Fruit fly (Drosophila melanogaster) whole organism, embryonic: ENCODE results near the gene CG16813.

Source experiments
- ATbp ChIP-seq: fragments of 200-800 bp; sonication (Bioruptor generic); optimal IDR thresholded peaks from 2 replicates; lab custom pipeline; 2017; ENCODE audit warnings: missing biosample characterization, mild to moderate bottlenecking, missing genetic modification characterization, missing genetic modification reagents
- Ada2b ChIP-seq: fragments of 200-800 bp; sonication (Bioruptor generic); IDR thresholded peaks from 2 replicates; pipeline ENCODE4 v1.3.6; 2022; ENCODE audit warnings: missing biosample characterization, missing genetic modification characterization
- CG10267 ChIP-seq: fragments of 200-800 bp; sonication (Bioruptor generic); optimal IDR thresholded peaks from 2 replicates; lab custom pipeline; 2018; ENCODE audit warnings: missing biosample characterization, mild to moderate bottlenecking, missing genetic modification characterization, moderate library complexity
- CG11398 ChIP-seq: fragments of 200-800 bp; sonication (Bioruptor generic); optimal IDR thresholded peaks from 2 replicates; lab custom pipeline; 2016; ENCODE audit warnings: missing biosample characterization, missing genetic modification characterization
- CG11723 ChIP-seq: fragments of 200-800 bp; sonication (Bioruptor generic); optimal IDR thresholded peaks from 2 replicates; lab custom pipeline; 2017; ENCODE audit warnings: missing biosample characterization, mild to moderate bottlenecking, missing genetic modification characterization
- CG12071 ChIP-seq: fragments of 200-800 bp; sonication (Bioruptor generic); optimal IDR thresholded peaks from 3 replicates; lab custom pipeline; 2018; ENCODE audit warnings: missing biosample characterization, mild to moderate bottlenecking, missing genetic modification characterization
- CG17186 ChIP-seq: fragments of 200-800 bp; sonication (Bioruptor generic); optimal IDR thresholded peaks from 3 replicates; lab custom pipeline; 2017; ENCODE audit warnings: missing biosample characterization, missing genetic modification reagents, missing genetic modification characterization
- CG17612 ChIP-seq: fragments of 200-800 bp; sonication (Bioruptor generic); IDR thresholded peaks from 2 replicates; pipeline ENCODE4 v1.3.6; 2022; ENCODE audit warnings: missing biosample characterization, missing genetic modification characterization
- CG18599 ChIP-seq: fragments of 200-800 bp; sonication (Bioruptor generic); optimal IDR thresholded peaks from 3 replicates; lab custom pipeline; 2017; ENCODE audit warnings: missing biosample characterization, missing genetic modification characterization, mild to moderate bottlenecking, moderate library complexity, missing genetic modification reagents
- CG18764 ChIP-seq: fragments of 200-800 bp; sonication (Bioruptor generic); optimal IDR thresholded peaks from 3 replicates; lab custom pipeline; 2016; ENCODE audit warnings: missing biosample characterization, missing genetic modification characterization
- CG3995 ChIP-seq: fragments of 200-800 bp; sonication (Bioruptor generic); optimal IDR thresholded peaks from 3 replicates; lab custom pipeline; 2016; ENCODE audit warnings: missing biosample characterization, missing genetic modification characterization
- CG4617 ChIP-seq: fragments of 200-800 bp; sonication (Bioruptor generic); optimal IDR thresholded peaks from 3 replicates; lab custom pipeline; 2016; ENCODE audit warnings: missing biosample characterization, missing genetic modification characterization, borderline replicate concordance
- CG6254 ChIP-seq: fragments of 200-800 bp; sonication (Bioruptor generic); optimal IDR thresholded peaks from 3 replicates; lab custom pipeline; 2017; ENCODE audit warnings: mild to moderate bottlenecking, missing biosample characterization, missing genetic modification reagents, missing genetic modification characterization
- CG8281 ChIP-seq: fragments of 200-800 bp; sonication (Bioruptor generic); optimal IDR thresholded peaks from 2 replicates; lab custom pipeline; 2018; ENCODE audit warnings: missing biosample characterization, mild to moderate bottlenecking, missing genetic modification characterization, moderate library complexity
- CG9797 ChIP-seq: fragments of 200-800 bp; sonication (Bioruptor generic); optimal IDR thresholded peaks from 3 replicates; lab custom pipeline; 2018; ENCODE audit warnings: missing biosample characterization, mild to moderate bottlenecking, missing genetic modification characterization
- CHES-1-like ChIP-seq: fragments of 200-800 bp; sonication (Bioruptor generic); optimal IDR thresholded peaks from 2 replicates; lab custom pipeline; 2016; ENCODE audit warnings: missing biosample characterization, missing genetic modification characterization
- Dref ChIP-seq: fragments of 200-800 bp; sonication (Bioruptor generic); IDR thresholded peaks from 2 replicates; pipeline ENCODE4 v1.3.6; 2022; ENCODE audit warnings: missing biosample characterization, missing genetic modification characterization
- Ets65A ChIP-seq: fragments of 200-800 bp; sonication (Bioruptor generic); peaks from one replicate; lab custom pipeline; 2016; ENCODE audit warnings: missing biosample characterization, missing genetic modification characterization
- HLH4C ChIP-seq: fragments of 200-800 bp; sonication (Bioruptor generic); IDR thresholded peaks from 3 replicates; pipeline ENCODE4 v1.3.6; 2022; ENCODE audit warnings: missing biosample characterization, missing genetic modification characterization; ENCODE audit not compliant: partially characterized antibody
- Hey ChIP-seq: fragments of 200-800 bp; sonication (Bioruptor generic); optimal IDR thresholded peaks from 3 replicates; lab custom pipeline; 2018; ENCODE audit warnings: missing biosample characterization, mild to moderate bottlenecking, missing genetic modification characterization
- HmgD ChIP-seq: fragments of 200-800 bp; sonication (Bioruptor generic); optimal IDR thresholded peaks from 3 replicates; lab custom pipeline; 2016; ENCODE audit warnings: missing biosample characterization, missing genetic modification characterization
- MBD-R2 ChIP-seq: fragments of 200-800 bp; sonication (Bioruptor generic); IDR thresholded peaks from 2 replicates; pipeline ENCODE4 v1.3.6; 2022; ENCODE audit warnings: missing biosample characterization, missing genetic modification characterization
- MESR4 ChIP-seq: fragments of 200-800 bp; sonication (Bioruptor generic); optimal IDR thresholded peaks from 2 replicates; lab custom pipeline; 2018; ENCODE audit warnings: missing biosample characterization, mild to moderate bottlenecking, missing genetic modification characterization, moderate library complexity
- MTF-1 ChIP-seq: fragments of 200-800 bp; sonication (Bioruptor generic); optimal IDR thresholded peaks from 2 replicates; lab custom pipeline; 2018; ENCODE audit warnings: missing biosample characterization, mild to moderate bottlenecking, missing genetic modification characterization, borderline replicate concordance
- Med ChIP-seq: fragments of 200-800 bp; sonication (Bioruptor generic); peaks from one replicate; lab custom pipeline; 2016; ENCODE audit warnings: missing biosample characterization, missing genetic modification characterization, mild to moderate bottlenecking, inconsistent platforms, moderate library complexity
- PHDP ChIP-seq: fragments of 200-800 bp; sonication (Bioruptor generic); optimal IDR thresholded peaks from 3 replicates; lab custom pipeline; 2018; ENCODE audit warnings: missing biosample characterization, mild to moderate bottlenecking, missing genetic modification characterization, moderate library complexity
- Sin3A ChIP-seq: fragments of >200 bp; optimal IDR thresholded peaks from 2 replicates; lab custom pipeline; 2018
- abd-A ChIP-seq: fragments of 200-800 bp; sonication (Bioruptor generic); optimal IDR thresholded peaks from 3 replicates; lab custom pipeline; 2019; ENCODE audit warnings: missing biosample characterization, mild to moderate bottlenecking, missing genetic modification characterization, moderate library complexity
- al ChIP-seq: fragments of 200-800 bp; sonication (Bioruptor generic); IDR thresholded peaks from 2 replicates; pipeline ENCODE4 v1.3.6; 2022; ENCODE audit warnings: missing biosample characterization, missing genetic modification characterization
- ase ChIP-seq: fragments of 200-800 bp; sonication (Bioruptor generic); IDR thresholded peaks from 3 replicates; pipeline ENCODE4 v1.3.6; 2022; ENCODE audit warnings: missing biosample characterization, missing genetic modification characterization
- bigmax ChIP-seq: fragments of 200-800 bp; sonication (Bioruptor generic); optimal IDR thresholded peaks from 2 replicates; lab custom pipeline; 2018; ENCODE audit warnings: missing biosample characterization, mild to moderate bottlenecking, missing genetic modification characterization
- cas ChIP-seq: fragments of 200-800 bp; sonication (Bioruptor generic); IDR thresholded peaks from 2 replicates; pipeline ENCODE4 v1.3.6; 2022; ENCODE audit warnings: missing biosample characterization, missing genetic modification characterization
- corto ChIP-seq: fragments of 200-800 bp; sonication (Bioruptor generic); optimal IDR thresholded peaks from 2 replicates; lab custom pipeline; 2016; ENCODE audit warnings: missing biosample characterization, mild to moderate bottlenecking, missing genetic modification characterization, moderate library complexity
- dm ChIP-seq: fragments of 200-800 bp; sonication (Bioruptor generic); optimal IDR thresholded peaks from 3 replicates; lab custom pipeline; 2016; ENCODE audit warnings: missing biosample characterization, missing genetic modification characterization
- emc ChIP-seq: fragments of 200-800 bp; sonication (Bioruptor generic); optimal IDR thresholded peaks from 2 replicates; lab custom pipeline; 2016; ENCODE audit warnings: missing biosample characterization, missing genetic modification characterization
- ems ChIP-seq: fragments of 200-800 bp; sonication (Bioruptor generic); optimal IDR thresholded peaks from 3 replicates; lab custom pipeline; 2016; ENCODE audit warnings: missing biosample characterization, missing genetic modification characterization
- eyg ChIP-seq: fragments of 200-800 bp; sonication (Bioruptor generic); optimal IDR thresholded peaks from 3 replicates; lab custom pipeline; 2016; ENCODE audit warnings: missing biosample characterization, missing genetic modification characterization
- fd96Cb ChIP-seq: fragments of 200-800 bp; sonication (Bioruptor generic); optimal IDR thresholded peaks from 2 replicates; lab custom pipeline; 2018; ENCODE audit warnings: missing biosample characterization, mild to moderate bottlenecking, missing genetic modification characterization, moderate library complexity
- ftz-f1 ChIP-seq: fragments of 200-800 bp; sonication (Bioruptor generic); optimal IDR thresholded peaks from 2 replicates; lab custom pipeline; 2016; ENCODE audit warnings: missing biosample characterization, missing genetic modification characterization
- gcm2 ChIP-seq: fragments of 200-800 bp; sonication (Bioruptor generic); optimal IDR thresholded peaks from 2 replicates; lab custom pipeline; 2016; ENCODE audit warnings: missing biosample characterization, missing genetic modification characterization
- jing ChIP-seq: fragments of 200-800 bp; sonication (Bioruptor generic); optimal IDR thresholded peaks from 2 replicates; lab custom pipeline; 2018; ENCODE audit warnings: missing biosample characterization, mild to moderate bottlenecking, missing genetic modification characterization
- nerfin-2 ChIP-seq: fragments of 200-800 bp; sonication (Bioruptor generic); IDR thresholded peaks from 2 replicates; pipeline ENCODE4 v1.3.6; 2022; ENCODE audit warnings: missing biosample characterization, missing genetic modification characterization; ENCODE audit not compliant: partially characterized antibody
- pnt ChIP-seq: fragments of 200-800 bp; sonication (Bioruptor generic); optimal IDR thresholded peaks from 3 replicates; lab custom pipeline; 2016; ENCODE audit warnings: missing biosample characterization, missing genetic modification characterization
- run ChIP-seq: fragments of 200-800 bp; sonication (Bioruptor generic); optimal IDR thresholded peaks from 3 replicates; lab custom pipeline; 2018; ENCODE audit warnings: missing biosample characterization, mild to moderate bottlenecking, missing genetic modification characterization
- sd ChIP-seq: fragments of 200-800 bp; sonication (Bioruptor generic); optimal IDR thresholded peaks from 3 replicates; lab custom pipeline; 2018; ENCODE audit warnings: missing biosample characterization, mild to moderate bottlenecking, missing genetic modification characterization, moderate library complexity
- slbo ChIP-seq: fragments of 200-800 bp; sonication (Bioruptor generic); IDR thresholded peaks from 2 replicates; pipeline ENCODE4 v1.3.6; 2022; ENCODE audit warnings: missing biosample characterization, missing genetic modification characterization
- sr ChIP-seq: fragments of 200-800 bp; sonication (Bioruptor generic); IDR thresholded peaks from 3 replicates; pipeline ENCODE4 v1.3.6; 2022; ENCODE audit warnings: missing biosample characterization, missing genetic modification characterization
- toy ChIP-seq: fragments of 200-800 bp; sonication (Bioruptor generic); IDR thresholded peaks from 2 replicates; pipeline ENCODE4 v1.3.6; 2022; ENCODE audit warnings: missing biosample characterization, missing genetic modification characterization
- vfl ChIP-seq: fragments of 200-800 bp; sonication (Bioruptor generic); optimal IDR thresholded peaks from 2 replicates; lab custom pipeline; 2016; ENCODE audit warnings: missing biosample characterization, missing genetic modification characterization
- yki ChIP-seq: fragments of >200 bp; optimal IDR thresholded peaks from 3 replicates; lab custom pipeline; 2018

CG16813 gene

dm6 chr2L:13219281-13220092, 7.8 kb upstream of the CG16813 start, which contains the start of the genes CG9426 and mRF1 (continued):
- peak; percentile 98 for TF ChIP-seq nerfin-2 (GFP tag; lab: Robert Waterston, UW)
- no peak for TF ChIP-seq gcm2 (GFP tag; lab: Kevin White, UChicago)
- TF ChIP-seq PHDP = no peak
- no peak for TF ChIP-seq run (tag; lab: Kevin White, UChicago)
- TF ChIP-seq Sin3A (lab: Kevin White, UChicago) = peak; percentile 59
- TF ChIP-seq sd (tag; lab: Kevin White, UChicago) = peak; percentile 37
- no peak for TF ChIP-seq vfl (GFP tag; lab: Kevin White, UChicago)
- TF ChIP-seq ems = peak; percentile 30
- peak; percentile 93 for TF ChIP-seq CG4617 (GFP tag; lab: Kevin White, UChicago)
- TF ChIP-seq dm = peak; percentile 24
- TF ChIP-seq slbo = peak; percentile 50; the same call in 1 of the 2 replicates
- peak; percentile 77 for TF ChIP-seq CG10267 (tag; lab: Kevin White, UChicago)
- TF ChIP-seq fd96Cb (tag; lab: Kevin White, UChicago) = no peak
- peak; percentile 19 for TF ChIP-seq CG17186
- TF ChIP-seq ase (GFP tag; lab: Robert Waterston, UW) = no peak
- TF ChIP-seq ATbp (GFP tag; lab: Kevin White, UChicago) = no peak
- peak; percentile 31 for TF ChIP-seq CHES-1-like (GFP tag; lab: Kevin White, UChicago)
- TF ChIP-seq sr (GFP tag; lab: Robert Waterston, UW) = peak; percentile 18; the same call in 1 of the 3 replicates
- TF ChIP-seq CG8281 (tag; lab: Kevin White, UChicago) = no peak
- no peak for TF ChIP-seq abd-A (tag; lab: Kevin White, UChicago)
- peak; percentile 91 for TF ChIP-seq Med (GFP tag; lab: Kevin White, UChicago)
- TF ChIP-seq Dref = peak; percentile 96
- peak; percentile 17 for TF ChIP-seq CG9797 (GFP tag; lab: Kevin White, UChicago)
- TF ChIP-seq eyg (GFP tag; lab: Kevin White, UChicago) = no peak
- TF ChIP-seq emc (GFP tag; lab: Kevin White, UChicago) = no peak
- peak; percentile 85 for TF ChIP-seq MESR4 (GFP tag; lab: Kevin White, UChicago)
- no peak for TF ChIP-seq ftz-f1
- TF ChIP-seq CG11398 (GFP tag; lab: Kevin White, UChicago) = no peak
- no peak for TF ChIP-seq HmgD (GFP tag; lab: Kevin White, UChicago)
- TF ChIP-seq Ets65A (GFP tag; lab: Kevin White, UChicago) = no peak
- peak; percentile 62 for TF ChIP-seq CG3995 (GFP tag; lab: Kevin White, UChicago)
- no peak for TF ChIP-seq pnt (GFP tag; lab: Kevin White, UChicago)
- no peak for TF ChIP-seq MTF-1 (GFP tag; lab: Kevin White, UChicago)
- no peak for TF ChIP-seq CG18764 (GFP tag; lab: Kevin White, UChicago)
- no peak for TF ChIP-seq yki
- TF ChIP-seq Hey (tag; lab: Kevin White, UChicago) = no peak
- TF ChIP-seq CG6254 = no peak
- TF ChIP-seq CG12071 = no peak
- TF ChIP-seq Ada2b (GFP tag; lab: Robert Waterston, UW) = no peak
- no peak for TF ChIP-seq CG11723 (GFP tag; lab: Kevin White, UChicago)
- no peak for TF ChIP-seq al (GFP tag; lab: Robert Waterston, UW)
- no peak for TF ChIP-seq cas (GFP tag; lab: Robert Waterston, UW)
- peak; percentile 97 for TF ChIP-seq HLH4C
- no peak for TF ChIP-seq jing (GFP tag; lab: Kevin White, UChicago)
- no peak for TF ChIP-seq CG18599 (GFP tag; lab: Kevin White, UChicago)
- TF ChIP-seq toy (GFP tag; lab: Robert Waterston, UW) = no peak
- TF ChIP-seq MBD-R2 (GFP tag; lab: Robert Waterston, UW) = peak; percentile 83
- TF ChIP-seq CG17612 (GFP tag; lab: Robert Waterston, UW) = no peak
- TF ChIP-seq corto (GFP tag; lab: Kevin White, UChicago) = no peak
- no peak for TF ChIP-seq bigmax (GFP tag; lab: Kevin White, UChicago)
